Worm (Caenorhabditis elegans) whole organism, late embryonic: ENCODE data around the gene cgh-1.

ENCODE experiments used
- elt-4 ChIP-seq: sonication (generic microtip); optimal IDR thresholded peaks from 2 replicates; lab custom pipeline; 2016; ENCODE audit warnings: missing genetic modification characterization, missing compliant biosample characterization
- ets-4 ChIP-seq: sonication (generic microtip); optimal IDR thresholded peaks from 2 replicates; lab custom pipeline; 2016; ENCODE audit warnings: missing genetic modification characterization, missing compliant biosample characterization
- madf-2 ChIP-seq: sonication (generic microtip); optimal IDR thresholded peaks from 2 replicates; lab custom pipeline; 2017; ENCODE audit warnings: missing genetic modification characterization, missing compliant biosample characterization
- syd-9 ChIP-seq: sonication (generic microtip); optimal IDR thresholded peaks from 2 replicates; lab custom pipeline; 2016; ENCODE audit warnings: mild to moderate bottlenecking, missing genetic modification characterization, moderate library complexity, missing compliant biosample characterization
- zip-5 ChIP-seq: sonication (generic microtip); optimal IDR thresholded peaks from 2 replicates; lab custom pipeline; 2016; ENCODE audit warnings: missing genetic modification characterization, missing compliant biosample characterization

DNA sequence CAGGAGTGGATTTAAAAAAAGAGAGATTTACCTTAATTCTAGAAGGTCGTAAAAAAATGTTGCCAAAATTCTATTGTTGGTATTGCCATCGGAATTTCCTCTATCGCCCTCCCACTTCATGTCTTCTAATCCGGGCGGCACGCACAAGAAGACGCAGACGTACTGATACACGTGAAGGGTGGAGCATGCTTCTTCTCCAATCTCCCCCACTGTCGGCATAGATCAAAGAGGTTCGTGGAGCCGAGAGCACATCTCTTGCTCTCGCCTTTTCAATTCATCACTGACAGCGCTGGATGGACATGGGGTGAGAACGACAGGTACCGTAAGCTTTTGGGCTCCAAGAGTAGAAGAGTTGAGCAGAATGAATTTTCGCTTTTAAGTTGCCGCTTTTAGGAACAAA is 38.9 kb upstream of the cgh-1 start, which contains the start of gene lin-39:
- TF ChIP-seq syd-9 (tag; lab: Kevin White, UChicago), result no peak
- no peak for TF ChIP-seq ets-4 (tag; lab: Kevin White, UChicago)
- TF ChIP-seq madf-2 (tag; lab: Kevin White, UChicago), result no peak
- no peak for TF ChIP-seq zip-5
- no peak for TF ChIP-seq elt-4 (tag; lab: Kevin White, UChicago)
